Worm (Caenorhabditis elegans) whole organism, mixed stage, embryonic: ENCODE results near the gene E02H1.5.

Experiments
- M03D4.4 ChIP-seq: sonication (generic microtip); optimal IDR thresholded peaks from 2 replicates; lab custom pipeline; 2017; ENCODE audit warnings: mild to moderate bottlenecking, missing genetic modification characterization, missing compliant biosample characterization
- elt-1 ChIP-seq: sonication (generic microtip); optimal IDR thresholded peaks from 2 replicates; lab custom pipeline; 2017; ENCODE audit warnings: missing genetic modification characterization, mild to moderate bottlenecking, missing compliant biosample characterization, antibody characterized with exemption, moderate library complexity, borderline replicate concordance; ENCODE audit not compliant: insufficient read depth
- mls-2 ChIP-seq: sonication (generic microtip); optimal IDR thresholded peaks from 2 replicates; lab custom pipeline; 2016; ENCODE audit warnings: mild to moderate bottlenecking, missing genetic modification characterization, moderate library complexity, missing compliant biosample characterization
- nhr-28 ChIP-seq: fragments of 150-350 bp; optimal IDR thresholded peaks from 2 replicates; lab custom pipeline; 2014; ENCODE audit warnings: missing biosample characterization, missing genetic modification characterization
- pha-4 ChIP-seq: fragments of 150-350 bp; optimal IDR thresholded peaks from 2 replicates; lab custom pipeline; 2018; ENCODE audit warnings: missing biosample characterization, missing genetic modification reagents, missing genetic modification characterization
- snpc-4 ChIP-seq: fragments of 150-350 bp; optimal IDR thresholded peaks from 2 replicates; lab custom pipeline; 2014; ENCODE audit warnings: missing biosample characterization, missing genetic modification characterization
- unc-39 ChIP-seq: fragments of 150-350 bp; optimal IDR thresholded peaks from 2 replicates; lab custom pipeline; 2014; ENCODE audit warnings: missing biosample characterization, missing genetic modification characterization

DNA sequence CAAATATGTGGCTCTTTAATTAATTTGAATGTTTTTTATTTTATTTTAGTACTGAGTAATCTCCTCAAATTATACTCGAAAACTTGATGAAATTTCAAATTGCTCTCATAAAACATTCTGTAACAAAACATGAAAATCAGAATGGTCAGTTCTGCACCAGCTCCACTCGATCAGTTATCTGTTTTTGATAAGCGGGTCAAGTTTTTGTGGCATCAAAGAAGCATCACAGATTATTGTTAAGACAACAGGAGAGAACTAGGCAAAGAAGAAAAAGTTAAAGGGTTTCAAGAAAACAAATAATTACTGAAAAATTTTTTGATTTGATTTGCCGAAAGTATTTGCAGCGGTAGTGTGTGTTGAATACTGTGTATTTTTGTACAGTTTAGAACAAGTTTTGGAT lies 12.1 kb downstream of the E02H1.5 start:
- TF ChIP-seq M03D4.4 (tag; lab: Kevin White, UChicago): no peak
- no peak for TF ChIP-seq unc-39 (tag; lab: Kevin White, UChicago)
- no peak for TF ChIP-seq pha-4 (tag; lab: Kevin White, UChicago)
- TF ChIP-seq snpc-4 (tag; lab: Kevin White, UChicago): no peak
- TF ChIP-seq nhr-28 (tag; lab: Kevin White, UChicago): no peak
- no peak for TF ChIP-seq mls-2 (tag; lab: Kevin White, UChicago)
- TF ChIP-seq elt-1: no peak
